Worm (Caenorhabditis elegans) whole organism, L1 larva: ENCODE measurements around the gene C43D7.8.
"Not testable (repeated sequence)": the region's sequence is repeated elsewhere in the genome, so short reads cannot be mapped to it uniquely, and the experiment has no call there.

Experiments used
- C16A3.4 ChIP-seq: fragments of 150-350 bp; optimal IDR thresholded peaks from 2 replicates; lab custom pipeline; 2014; ENCODE audit warnings: missing biosample characterization, missing genetic modification characterization
- ama-1 ChIP-seq: fragments of 150-350 bp; optimal IDR thresholded peaks from 2 replicates; lab custom pipeline; 2014
- ceh-63 ChIP-seq: fragments of 200-800 bp; sonication (Bioruptor generic); optimal IDR thresholded peaks from 2 replicates; lab custom pipeline; 2018; ENCODE audit warnings: mild to moderate bottlenecking, missing genetic modification characterization, missing compliant biosample characterization
- dpl-1 ChIP-seq, 3 experiments: fragments of 150-350 bp in 2 of 3; sonication (generic microtip) in 1 of 3; optimal IDR thresholded peaks; 2 replicates each; lab custom pipeline; 2014 to 2017; ENCODE audit warnings: missing biosample characterization in 3 of 3, missing genetic modification characterization in 3 of 3, missing genetic modification reagents in 3 of 3
- dsc-1 ChIP-seq: sonication (generic microtip); optimal IDR thresholded peaks from 2 replicates; lab custom pipeline; 2016; ENCODE audit warnings: mild to moderate bottlenecking, missing genetic modification characterization, missing compliant biosample characterization
- efl-1 ChIP-seq, 4 experiments: fragments of 150-350 bp; optimal IDR thresholded peaks in 3 of 4; peaks in 1 of 4; 1 replicate in 1 of 4; 2 replicates in 3 of 4; lab custom pipeline; 2014; ENCODE audit warnings: missing biosample characterization in 2 of 4, missing genetic modification characterization in 2 of 4, missing genetic modification reagents in 2 of 4
- elt-2 ChIP-seq: sonication (generic microtip); optimal IDR thresholded peaks from 2 replicates; lab custom pipeline; 2016; ENCODE audit warnings: missing genetic modification characterization, mild to moderate bottlenecking, inconsistent platforms, missing compliant biosample characterization, missing genetic modification reagents
- elt-3 ChIP-seq, 6 experiments: fragments of 150-350 bp in 1 of 6; sonication (generic microtip); optimal IDR thresholded peaks; 2 replicates each; lab custom pipeline; 2017 to 2018; ENCODE audit warnings: missing biosample characterization in 6 of 6, missing genetic modification characterization in 6 of 6, inconsistent platforms in 1 of 6
- fos-1 ChIP-seq: fragments of 150-350 bp; optimal IDR thresholded peaks from 2 replicates; lab custom pipeline; 2014; ENCODE audit warnings: missing biosample characterization, missing genetic modification characterization
- hlh-4 ChIP-seq: sonication (generic microtip); optimal IDR thresholded peaks from 2 replicates; lab custom pipeline; 2016; ENCODE audit warnings: mild to moderate bottlenecking, missing genetic modification characterization, missing compliant biosample characterization
- lin-14 ChIP-seq: fragments of 200-800 bp; sonication (Bioruptor generic); optimal IDR thresholded peaks from 2 replicates; lab custom pipeline; 2018; ENCODE audit warnings: mild to moderate bottlenecking, missing genetic modification characterization, moderate library complexity, missing compliant biosample characterization
- mab-9 ChIP-seq: fragments of 200-800 bp; sonication (Bioruptor generic); IDR thresholded peaks from 2 replicates; pipeline ENCODE4 v1.3.6; 2022; ENCODE audit warnings: missing genetic modification reagents, missing genetic modification characterization, missing compliant biosample characterization
- nhr-20 ChIP-seq: sonication (generic microtip); optimal IDR thresholded peaks from 2 replicates; lab custom pipeline; 2016; ENCODE audit warnings: mild to moderate bottlenecking, missing genetic modification characterization, missing compliant biosample characterization
- nhr-237 ChIP-seq: fragments of 150-350 bp; optimal IDR thresholded peaks from 2 replicates; lab custom pipeline; 2014; ENCODE audit warnings: missing biosample characterization, missing genetic modification characterization
- nhr-71 ChIP-seq: sonication (generic microtip); optimal IDR thresholded peaks from 2 replicates; lab custom pipeline; 2016; ENCODE audit warnings: mild to moderate bottlenecking, missing genetic modification characterization, moderate library complexity, missing compliant biosample characterization
- nhr-85 ChIP-seq: sonication (generic microtip); peaks from one replicate; lab custom pipeline; 2016; ENCODE audit warnings: missing genetic modification characterization, inconsistent platforms, missing compliant biosample characterization
- pax-3 ChIP-seq: fragments of 200-800 bp; sonication (Bioruptor generic); optimal IDR thresholded peaks from 2 replicates; lab custom pipeline; 2018; ENCODE audit warnings: mild to moderate bottlenecking, missing genetic modification characterization, moderate library complexity, missing compliant biosample characterization
- sptf-1 ChIP-seq: fragments of 150-350 bp; optimal IDR thresholded peaks from 2 replicates; lab custom pipeline; 2014; ENCODE audit warnings: missing biosample characterization, missing genetic modification characterization
- tbx-2 ChIP-seq: sonication (generic microtip); optimal IDR thresholded peaks from 2 replicates; lab custom pipeline; 2016; ENCODE audit warnings: missing genetic modification characterization, missing compliant biosample characterization
- unc-98 ChIP-seq: fragments of 200-800 bp; sonication (Bioruptor generic); IDR thresholded peaks from 2 replicates; pipeline ENCODE4 v1.3.6; 2022; ENCODE audit warnings: missing genetic modification characterization, missing compliant biosample characterization
- vab-15 ChIP-seq: sonication (generic microtip); optimal IDR thresholded peaks from 2 replicates; lab custom pipeline; 2017; ENCODE audit warnings: missing genotype, mild to moderate bottlenecking, missing genetic modification characterization, missing compliant biosample characterization
- ztf-11 ChIP-seq, 2 experiments: sonication (generic microtip); optimal IDR thresholded peaks; 2 replicates each; lab custom pipeline; 2016 to 2017; ENCODE audit warnings: missing genetic modification characterization in 2 of 2, missing biosample characterization in 1 of 2, missing compliant biosample characterization in 1 of 2
- ztf-4 ChIP-seq: fragments of 150-350 bp; optimal IDR thresholded peaks from 2 replicates; lab custom pipeline; 2014; ENCODE audit warnings: missing biosample characterization, missing genetic modification characterization

The C43D7.8 gene

DNA sequence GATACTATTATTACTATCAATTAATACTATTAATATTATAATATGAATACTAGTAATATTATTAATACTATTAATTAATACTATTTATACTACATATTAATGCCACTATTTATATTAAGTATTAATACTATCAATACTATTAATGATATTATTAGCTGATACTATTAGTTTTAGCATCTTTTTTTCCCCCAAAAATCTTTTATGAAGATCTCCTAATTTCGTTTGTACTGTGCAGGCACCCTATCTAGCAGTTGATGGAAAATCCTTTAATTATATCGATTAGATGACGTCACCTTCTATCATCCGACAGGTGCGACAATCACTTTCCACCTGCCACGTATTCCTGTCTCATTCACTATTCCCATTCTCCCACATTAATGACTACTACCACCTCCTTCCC lies 18.0 kb upstream of the C43D7.8 start, which contains the start of gene fbxb-65:
Gene fbxb-65, plus strand, starts transcription at position 301 of the 400 bp plus-strand sequence.
- no peak for TF ChIP-seq fos-1 (tag; lab: Kevin White, UChicago)
- peak; percentile 61 for TF ChIP-seq hlh-4 (tag; lab: Kevin White, UChicago)

DNA sequence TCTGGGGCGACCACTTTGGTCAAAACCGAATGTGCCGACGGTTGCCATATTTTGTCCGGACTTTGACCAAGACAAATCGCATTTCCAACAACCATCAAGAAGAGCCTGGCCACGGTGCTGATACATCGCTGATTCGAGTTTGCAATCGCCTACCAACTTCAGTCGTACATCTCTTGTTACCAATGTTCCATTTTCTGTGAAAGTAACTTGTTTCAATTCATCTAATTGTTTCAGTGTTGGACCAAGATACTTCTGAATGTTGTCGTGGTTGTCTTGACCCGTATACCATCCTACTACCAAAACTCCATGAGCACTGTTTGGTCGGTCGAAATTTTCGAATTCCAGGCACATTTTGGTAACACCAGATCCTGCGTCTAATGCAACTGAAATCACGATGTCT lies 14.1 kb upstream of the C43D7.8 start:
- TF ChIP-seq dsc-1 (no peak), ztf-4 (tag; lab: Kevin White, UChicago) (no peak), efl-1 (optimal IDR thresholded peaks at IDR 0.05; lab: Kevin White, UChicago) (no peak), efl-1 (GFP tag; optimal IDR thresholded peaks at IDR 0.05 in 1 of 2; lab: Kevin White, UChicago) (peak in 1 of 2 experiments; percentile 75)
- TF ChIP-seq, all 84 proteins: peak for 1

DNA sequence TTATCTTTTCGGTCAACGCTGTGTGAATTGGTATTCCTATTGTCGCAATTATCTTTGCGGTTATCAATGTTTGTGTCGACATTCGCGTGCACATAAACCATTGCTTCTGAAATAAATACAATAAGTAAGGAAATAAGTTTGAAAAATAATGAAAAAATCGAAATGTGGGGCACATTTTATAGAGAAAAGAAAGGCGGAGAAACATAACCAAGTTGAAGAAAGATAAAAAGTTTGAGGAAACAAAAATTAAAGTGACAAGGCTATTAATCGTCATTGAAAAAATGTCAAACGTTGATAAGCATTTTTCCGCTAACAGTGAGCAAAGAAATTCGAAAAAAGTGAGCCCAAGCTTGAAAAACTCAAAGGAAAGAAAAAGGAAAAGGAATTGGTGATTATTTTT lies 11.1 kb upstream of the C43D7.8 start, which contains the start of gene C43D7.4:
Gene C43D7.4, minus strand, starts transcription at position 101 of the 400 bp plus-strand sequence.
- no peak for TF ChIP-seq nhr-71
- no peak for TF ChIP-seq unc-98 (GFP tag; lab: Robert Waterston, UW)
- TF ChIP-seq C16A3.4 (tag; lab: Kevin White, UChicago), result no peak
- TF ChIP-seq vab-15 (tag; lab: Kevin White, UChicago), result no peak
- TF ChIP-seq, all 84 proteins: peak for 0

DNA sequence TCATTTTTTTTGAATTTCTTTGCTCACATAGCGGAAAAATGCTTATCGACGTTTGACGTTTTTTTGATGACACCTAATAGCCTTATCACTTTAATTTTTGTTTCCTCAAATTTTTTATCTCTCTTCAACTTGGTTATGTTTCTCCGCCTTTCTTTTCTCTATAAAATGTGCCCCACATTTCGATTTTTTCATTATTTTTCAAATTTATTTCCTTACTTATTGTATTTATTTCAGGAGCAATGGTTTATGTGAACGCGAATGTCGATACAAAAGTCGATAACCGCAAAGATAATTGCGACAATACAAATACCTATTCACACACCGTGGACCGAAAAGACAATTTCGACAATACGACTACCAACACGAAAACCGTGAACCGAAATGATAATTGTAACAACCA lies 9.1 kb upstream of the C43D7.8 start, which contains the start of gene sdz-6:
Gene sdz-6, plus strand, starts transcription at position 229 of the 400 bp plus-strand sequence.
- TF ChIP-seq efl-1 (optimal IDR thresholded peaks at IDR 0.05; lab: Kevin White, UChicago), result no peak
- no peak for TF ChIP-seq efl-1 (GFP tag; optimal IDR thresholded peaks at IDR 0.05 in 1 of 2; lab: Kevin White, UChicago)
- peak; percentile 25 for TF ChIP-seq elt-2 (tag; lab: Kevin White, UChicago)

DNA sequence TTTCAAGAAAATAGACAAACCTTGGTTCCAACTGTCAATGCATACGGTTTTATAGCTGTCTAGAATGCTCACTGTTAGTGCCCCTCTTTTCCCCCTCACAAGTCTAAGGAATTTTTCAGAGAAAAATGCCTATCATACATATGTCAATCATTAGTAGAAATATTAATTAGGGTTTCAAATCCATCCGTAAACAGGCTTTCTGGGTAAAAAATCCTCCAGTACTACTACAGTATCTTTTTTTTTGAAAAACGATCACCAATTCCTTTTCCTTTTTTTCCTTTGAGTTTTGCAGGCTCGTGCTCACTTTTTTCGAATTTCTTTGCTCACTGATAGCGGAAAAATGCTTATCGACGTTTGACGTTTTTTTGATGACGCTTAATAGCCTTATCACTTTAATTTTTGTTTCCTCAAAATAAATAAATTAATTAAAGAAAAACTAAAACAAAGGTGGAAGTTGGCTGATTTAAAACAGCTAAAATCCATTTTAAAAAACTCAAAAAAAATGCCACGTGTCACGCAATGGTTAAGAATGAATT lies 8.2 kb upstream of the C43D7.8 start, which contains the start of gene C43D7.7:
Gene C43D7.7, minus strand, starts transcription at position 51 of the 536 bp plus-strand sequence.
- TF ChIP-seq nhr-20 (tag; lab: Kevin White, UChicago), result no peak
- peak; percentile 69 for TF ChIP-seq elt-2 (tag; lab: Kevin White, UChicago)
- TF ChIP-seq, all 84 proteins: peak for 1

DNA sequence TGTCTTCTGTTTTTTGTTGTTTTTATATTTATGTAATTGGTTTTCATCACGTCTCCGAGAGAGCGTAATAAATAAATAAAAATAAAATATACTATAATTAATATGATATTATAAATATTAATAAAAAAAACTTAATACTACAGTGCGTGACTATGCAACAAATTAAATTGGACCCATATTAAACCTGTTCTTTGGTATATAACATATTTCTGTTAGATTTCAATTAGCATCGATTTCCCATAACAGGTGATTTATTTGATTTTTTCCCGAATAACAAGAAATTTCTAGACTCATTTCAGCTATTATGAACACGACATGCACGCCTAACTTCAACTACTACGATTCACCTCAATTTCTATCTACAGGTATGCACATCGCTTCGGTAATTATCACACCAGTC lies 5.8 kb upstream of the C43D7.8 start, which contains the start of gene srh-208:
Gene srh-208, plus strand, starts transcription at position 301 of the 400 bp plus-strand sequence.
- not testable (repeated sequence) for TF ChIP-seq sptf-1 (tag; lab: Kevin White, UChicago); ceh-63 (GFP tag; lab: Kevin White, UChicago); ztf-11 (tag; optimal IDR thresholded peaks at IDR 0.05; lab: Kevin White, UChicago)

DNA sequence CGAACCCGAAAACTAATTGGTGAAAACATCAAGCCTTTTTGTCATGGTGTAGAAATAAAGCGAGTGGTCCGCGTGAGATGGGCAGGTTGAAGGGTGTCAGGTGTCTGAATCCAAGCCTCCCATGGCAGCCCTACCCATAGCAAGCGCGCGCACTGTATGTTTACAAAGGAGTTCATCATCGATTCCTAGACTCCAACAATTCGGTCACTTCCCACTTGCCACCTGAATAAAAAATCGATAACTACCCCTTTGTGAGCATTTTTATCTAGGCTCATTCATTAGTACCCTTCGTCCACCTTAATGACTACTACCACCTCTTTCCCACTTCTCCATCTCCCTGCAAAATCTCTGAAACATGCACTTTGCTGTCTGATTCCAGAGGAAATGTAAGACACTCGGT lies 1.7 kb upstream of the C43D7.8 start, which contains the start of gene fbxb-64:
Gene fbxb-64, plus strand, starts transcription at position 301 of the 400 bp plus-strand sequence.
- TF ChIP-seq tbx-2 (tag; lab: Kevin White, UChicago) (no peak), nhr-237 (no peak), ztf-4 (tag; lab: Kevin White, UChicago) (no peak), pax-3 (no peak), nhr-85 (tag; lab: Kevin White, UChicago) (no peak), dpl-1 (GFP tag; optimal IDR thresholded peaks at IDR 0.05; lab: Kevin White, UChicago) (no peak), lin-14 (GFP tag; lab: Kevin White, UChicago) (no peak), mab-9 (no peak), ama-1 (no peak), elt-3 (tag; optimal IDR thresholded peaks at IDR 0.05; lab: Kevin White, UChicago) (no peak)

DNA sequence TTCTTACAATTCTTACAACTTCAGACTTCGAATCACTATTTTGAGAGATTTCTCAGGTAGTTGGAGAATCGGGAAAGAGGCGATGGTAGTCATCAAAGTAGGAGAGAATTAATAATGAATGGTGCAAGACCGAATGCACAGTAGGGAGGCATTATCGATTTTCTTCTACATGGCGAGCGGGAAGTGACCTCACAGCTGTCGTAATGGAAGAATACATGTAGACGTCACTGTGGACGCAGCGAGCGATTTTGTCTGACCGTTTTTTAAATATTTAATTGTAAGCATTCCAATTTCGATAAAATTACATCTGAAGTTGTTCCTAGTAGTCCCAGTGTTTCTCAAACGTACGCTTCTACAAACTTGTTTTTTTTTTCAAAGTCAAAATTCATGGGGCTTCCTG lies 1.7 kb downstream of the C43D7.8 start, which contains the start of gene F55C9.11:
Gene F55C9.11, minus strand, starts transcription at position 101 of the 400 bp plus-strand sequence.
- TF ChIP-seq efl-1 (optimal IDR thresholded peaks at IDR 0.05; lab: Kevin White, UChicago) (no peak), efl-1 (GFP tag; optimal IDR thresholded peaks at IDR 0.05 in 1 of 2; lab: Kevin White, UChicago) (peak in 1 of 2 experiments; percentile 77), elt-3 (tag; optimal IDR thresholded peaks at IDR 0.05; lab: Kevin White, UChicago) (no peak)
